Fruit fly (Drosophila melanogaster) whole organism, pupa: ENCODE results near the gene CG31055.
A peak's percentile ranks its signal among the peaks of the same experiment; 100 is the strongest.

Experiments used
- CG10348 ChIP-seq: fragments of 200-800 bp; sonication (Bioruptor generic); IDR thresholded peaks from 2 replicates; pipeline ENCODE4 v1.3.6; 2022; ENCODE audit warnings: missing biosample characterization, missing genetic modification characterization
- CG12605 ChIP-seq: fragments of 200-800 bp; sonication (Bioruptor generic); IDR thresholded peaks from 2 replicates; pipeline ENCODE4 v1.3.6; 2022; ENCODE audit warnings: missing biosample characterization, missing genetic modification characterization
- CG13204 ChIP-seq: fragments of 200-800 bp; sonication (Bioruptor generic); optimal IDR thresholded peaks from 2 replicates; lab custom pipeline; 2018; ENCODE audit warnings: missing biosample characterization, mild to moderate bottlenecking, missing genetic modification characterization, moderate library complexity
- CG14655 ChIP-seq: fragments of 200-800 bp; sonication (Bioruptor generic); optimal IDR thresholded peaks from 3 replicates; lab custom pipeline; 2017; ENCODE audit warnings: mild to moderate bottlenecking, missing biosample characterization, missing genetic modification reagents, missing genetic modification characterization
- CG15710 ChIP-seq: fragments of 200-800 bp; sonication (Bioruptor generic); optimal IDR thresholded peaks from 2 replicates; lab custom pipeline; 2018; ENCODE audit warnings: missing biosample characterization, mild to moderate bottlenecking, missing genetic modification characterization, moderate library complexity
- CG17806 ChIP-seq: fragments of 200-800 bp; sonication (Bioruptor generic); optimal IDR thresholded peaks from 2 replicates; lab custom pipeline; 2018; ENCODE audit warnings: missing biosample characterization, mild to moderate bottlenecking, missing genetic modification characterization, moderate library complexity
- CG32121 ChIP-seq: fragments of 200-800 bp; sonication (Bioruptor generic); IDR thresholded peaks from 2 replicates; pipeline ENCODE4 v1.3.6; 2022; ENCODE audit warnings: missing biosample characterization, missing genetic modification characterization
- CG34367 ChIP-seq: fragments of 200-800 bp; sonication (Bioruptor generic); optimal IDR thresholded peaks from 2 replicates; lab custom pipeline; 2018; ENCODE audit warnings: missing biosample characterization, mild to moderate bottlenecking, missing genetic modification characterization
- CG4496 ChIP-seq: fragments of 200-800 bp; sonication (Bioruptor generic); IDR thresholded peaks from 3 replicates; pipeline ENCODE4 v1.3.6; 2022; ENCODE audit warnings: missing biosample characterization, missing genetic modification characterization
- CG8159 ChIP-seq: fragments of 200-800 bp; sonication (Bioruptor generic); optimal IDR thresholded peaks from 3 replicates; lab custom pipeline; 2018; ENCODE audit warnings: missing biosample characterization, mild to moderate bottlenecking, missing genetic modification characterization, moderate library complexity
- CG8301 ChIP-seq: fragments of 200-800 bp; sonication (Bioruptor generic); optimal IDR thresholded peaks from 2 replicates; lab custom pipeline; 2018; ENCODE audit warnings: missing biosample characterization, mild to moderate bottlenecking, missing genetic modification characterization
- CG9948 ChIP-seq: fragments of 200-800 bp; sonication (Bioruptor generic); optimal IDR thresholded peaks from 2 replicates; lab custom pipeline; 2018; ENCODE audit warnings: missing biosample characterization, mild to moderate bottlenecking, missing genetic modification characterization, moderate library complexity
- D1 ChIP-seq: fragments of 200-800 bp; sonication (Bioruptor generic); optimal IDR thresholded peaks from 2 replicates; lab custom pipeline; 2018; ENCODE audit warnings: missing biosample characterization, mild to moderate bottlenecking, missing genetic modification characterization, moderate library complexity
- EcR ChIP-seq: fragments of 200-800 bp; sonication (Bioruptor generic); optimal IDR thresholded peaks from 3 replicates; lab custom pipeline; 2019; ENCODE audit warnings: missing biosample characterization, missing genetic modification characterization, mild to moderate bottlenecking, moderate library complexity, missing genetic modification reagents
- Ets98B ChIP-seq: fragments of 200-800 bp; sonication (Bioruptor generic); IDR thresholded peaks from 2 replicates; pipeline ENCODE4 v1.3.6; 2022; ENCODE audit warnings: missing biosample characterization, missing genetic modification characterization
- Pif1A ChIP-seq: fragments of 200-800 bp; sonication (Bioruptor generic); optimal IDR thresholded peaks from 3 replicates; lab custom pipeline; 2016; ENCODE audit warnings: missing biosample characterization, missing genetic modification characterization
- Pif1B ChIP-seq: fragments of 200-800 bp; sonication (Bioruptor generic); optimal IDR thresholded peaks from 3 replicates; lab custom pipeline; 2016; ENCODE audit warnings: missing biosample characterization, missing genetic modification characterization
- Snoo ChIP-seq: fragments of 200-800 bp; sonication (Bioruptor generic); optimal IDR thresholded peaks from 3 replicates; lab custom pipeline; 2017; ENCODE audit warnings: missing biosample characterization, mild to moderate bottlenecking, missing genetic modification characterization, inconsistent platforms
- fd96Ca ChIP-seq: fragments of 200-800 bp; sonication (Bioruptor generic); IDR thresholded peaks from 3 replicates; pipeline ENCODE4 v1.3.6; 2022; ENCODE audit warnings: missing biosample characterization, missing genetic modification characterization
- gl ChIP-seq: fragments of 200-800 bp; sonication (Bioruptor generic); optimal IDR thresholded peaks from 2 replicates; lab custom pipeline; 2018; ENCODE audit warnings: missing biosample characterization, mild to moderate bottlenecking, missing genetic modification characterization
- rn ChIP-seq: fragments of 200-800 bp; sonication (Bioruptor generic); IDR thresholded peaks from 2 replicates; pipeline ENCODE4 v1.3.6; 2022; ENCODE audit warnings: missing biosample characterization, missing genetic modification characterization

CG31055 gene

DNA sequence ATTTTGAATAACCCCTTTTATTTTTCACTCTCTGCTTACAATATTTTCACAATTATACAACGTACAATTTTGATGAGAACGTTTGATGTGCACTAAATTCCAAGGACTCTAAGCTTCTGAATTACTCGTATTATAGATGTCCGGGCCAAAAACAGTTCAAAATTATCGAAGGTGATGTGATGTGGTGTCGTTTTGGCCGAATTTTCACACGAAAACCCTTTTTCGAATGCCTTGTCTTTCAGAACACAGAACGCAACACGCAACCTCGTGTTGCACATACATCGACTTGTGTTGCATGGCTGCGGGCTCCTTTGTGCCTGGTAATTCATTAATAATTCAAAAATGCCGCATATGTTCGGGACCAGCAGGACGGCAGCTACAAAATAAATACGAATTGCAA lies at the start of gene CG31055:
Gene CG31055, minus strand, starts transcription at position 101 of the 400 bp plus-strand sequence.
- no peak for TF ChIP-seq CG17806 (tag; lab: Kevin White, UChicago)

DNA sequence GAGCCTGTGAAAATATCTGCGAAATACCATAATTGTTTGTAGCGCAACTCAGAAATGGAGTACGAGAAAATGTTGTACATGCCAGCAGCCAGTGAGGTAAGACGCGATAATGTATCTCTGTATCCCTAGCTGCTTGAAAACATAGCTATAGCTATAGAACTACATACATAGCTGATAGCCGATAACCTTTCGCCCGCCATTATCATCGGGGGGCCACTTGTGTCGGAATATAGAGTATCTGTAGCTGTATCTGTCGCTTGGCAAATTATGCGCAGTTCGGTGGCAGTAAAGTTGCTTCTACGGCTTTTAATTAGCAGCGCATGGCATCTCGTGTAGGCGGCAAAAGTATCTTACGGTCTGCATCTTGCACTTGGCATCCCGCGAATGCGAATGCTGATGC lies 49.1 kb upstream of the CG31055 start:
- TF ChIP-seq Pif1A (GFP tag; lab: Kevin White, UChicago) (no peak), CG10348 (GFP tag; lab: Robert Waterston, UW) (no peak), CG34367 (tag; lab: Kevin White, UChicago) (no peak), Snoo (tag; lab: Kevin White, UChicago) (no peak), fd96Ca (GFP tag; lab: Robert Waterston, UW) (no peak), D1 (tag; lab: Kevin White, UChicago) (no peak), Pif1B (no peak), CG9948 (tag; lab: Kevin White, UChicago) (no peak), Ets98B (no peak), gl (tag; lab: Kevin White, UChicago) (no peak), CG17806 (tag; lab: Kevin White, UChicago) (no peak), EcR (GFP tag; lab: Kevin White, UChicago) (no peak), CG32121 (GFP tag; lab: Robert Waterston, UW) (no peak), CG4496 (GFP tag; lab: Robert Waterston, UW) (no peak)

DNA sequence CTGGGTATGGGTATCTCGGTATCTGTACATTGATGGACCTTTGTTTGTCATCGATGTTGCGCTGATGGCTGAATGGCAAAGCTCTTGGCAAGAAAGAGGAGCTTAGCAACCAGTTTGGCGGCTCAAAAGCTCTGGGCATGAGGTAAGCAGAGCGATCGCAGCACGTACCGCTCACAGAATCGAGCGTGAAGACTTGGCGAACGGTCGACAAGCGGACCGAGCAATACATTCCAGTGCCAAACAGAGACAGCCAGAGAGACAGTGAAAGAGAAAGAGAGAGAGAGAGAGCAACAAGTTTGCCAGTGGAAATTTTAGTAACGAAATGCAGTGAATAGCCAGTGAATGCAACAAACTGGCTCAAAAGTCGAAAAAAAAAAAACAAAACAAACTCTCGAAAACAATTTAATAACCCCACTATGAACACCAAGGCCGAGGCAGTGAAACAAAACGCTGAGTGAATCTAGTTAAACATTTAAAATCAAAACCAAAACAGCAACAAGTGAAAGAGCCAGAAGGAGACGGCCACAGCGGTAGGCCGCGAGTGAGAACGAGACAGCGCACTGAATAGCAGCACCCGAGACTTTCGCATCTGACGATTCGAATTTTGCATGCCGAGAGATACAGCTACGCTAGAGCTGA lies 48.6 kb upstream of the CG31055 start, which contains the start of gene Ets98B:
Gene Ets98B, plus strand, starts transcription at position 172 of the 639 bp plus-strand sequence.
- TF ChIP-seq Ets98B = 0 out of 2 replicates have a peak, but pooled peaks have one; percentile 52
- no peak for TF ChIP-seq CG15710
- TF ChIP-seq CG17806 (tag; lab: Kevin White, UChicago) = no peak
- no peak for TF ChIP-seq Pif1A (GFP tag; lab: Kevin White, UChicago)
- TF ChIP-seq CG13204 (GFP tag; lab: Kevin White, UChicago) = peak; percentile 43
- no peak for TF ChIP-seq CG14655 (GFP tag; lab: Kevin White, UChicago)
- TF ChIP-seq CG4496 (GFP tag; lab: Robert Waterston, UW) = peak; percentile 71
- TF ChIP-seq EcR (GFP tag; lab: Kevin White, UChicago) = no peak
- peak; percentile 17 for TF ChIP-seq CG8159 (tag; lab: Kevin White, UChicago)
- peak; percentile 30 for TF ChIP-seq Pif1B
- 0 out of 3 replicates have a peak, but pooled peaks have one; percentile 30 for TF ChIP-seq fd96Ca (GFP tag; lab: Robert Waterston, UW)

DNA sequence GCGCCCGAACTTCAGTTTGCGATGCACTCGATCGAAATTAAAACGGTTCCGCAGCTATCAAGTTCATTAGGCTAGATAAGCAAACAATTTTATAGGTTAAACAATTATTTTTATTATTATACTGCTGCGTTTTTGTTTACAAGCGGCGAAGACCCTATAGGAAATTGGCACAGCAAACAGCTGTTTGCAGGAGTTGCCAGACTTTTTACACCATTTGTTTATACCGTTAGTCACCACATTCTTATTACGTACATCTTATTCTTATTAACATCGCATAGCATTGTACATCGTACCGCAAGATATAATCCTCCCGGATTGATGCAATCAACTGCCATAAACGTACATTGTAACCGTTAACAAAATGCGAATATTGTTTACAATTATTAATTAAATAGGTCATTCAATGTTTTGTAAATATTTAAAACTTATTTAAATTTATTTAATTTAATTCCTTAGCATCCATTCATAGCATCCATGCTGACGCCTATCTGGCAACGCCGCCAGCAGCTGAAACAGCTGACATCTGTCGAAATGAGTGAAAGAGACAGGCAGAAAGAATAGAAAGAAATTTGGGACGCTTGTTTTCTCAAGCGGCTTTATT lies 18.7 kb upstream of the CG31055 start, which contains the start of the genes CROT and CG12877:
Gene CROT, minus strand, starts transcription at position 171 of the 601 bp plus-strand sequence.
Gene CG12877, plus strand, starts transcription at position 520 of the 601 bp plus-strand sequence.
- TF ChIP-seq Pif1B = peak; percentile 61
- no peak for TF ChIP-seq CG14655 (GFP tag; lab: Kevin White, UChicago)
- no peak for TF ChIP-seq CG13204 (GFP tag; lab: Kevin White, UChicago)
- TF ChIP-seq CG12605 = no peak
- TF ChIP-seq CG15710 = peak; percentile 79
- peak; percentile 76 for TF ChIP-seq CG9948 (tag; lab: Kevin White, UChicago)
- no peak for TF ChIP-seq D1 (tag; lab: Kevin White, UChicago)
- peak; percentile 67 for TF ChIP-seq CG17806 (tag; lab: Kevin White, UChicago)
- TF ChIP-seq CG8159 (tag; lab: Kevin White, UChicago) = peak; percentile 75
- TF ChIP-seq gl (tag; lab: Kevin White, UChicago) = no peak
- TF ChIP-seq CG8301 (tag; lab: Kevin White, UChicago) = peak; percentile 47
- TF ChIP-seq rn = peak; percentile 49; the same call in 1 of the 2 replicates
- TF ChIP-seq fd96Ca (GFP tag; lab: Robert Waterston, UW) = peak; percentile 82
- TF ChIP-seq CG10348 (GFP tag; lab: Robert Waterston, UW) = no peak
- TF ChIP-seq EcR (GFP tag; lab: Kevin White, UChicago) = no peak
- peak; percentile 73 for TF ChIP-seq CG34367 (tag; lab: Kevin White, UChicago)
- TF ChIP-seq Pif1A (GFP tag; lab: Kevin White, UChicago) = peak; percentile 54
- peak; percentile 84 for TF ChIP-seq CG4496 (GFP tag; lab: Robert Waterston, UW)
- peak; percentile 87 for TF ChIP-seq Ets98B
- peak; percentile 77 for TF ChIP-seq Snoo (tag; lab: Kevin White, UChicago)
- peak; percentile 75 for TF ChIP-seq CG32121 (GFP tag; lab: Robert Waterston, UW)

DNA sequence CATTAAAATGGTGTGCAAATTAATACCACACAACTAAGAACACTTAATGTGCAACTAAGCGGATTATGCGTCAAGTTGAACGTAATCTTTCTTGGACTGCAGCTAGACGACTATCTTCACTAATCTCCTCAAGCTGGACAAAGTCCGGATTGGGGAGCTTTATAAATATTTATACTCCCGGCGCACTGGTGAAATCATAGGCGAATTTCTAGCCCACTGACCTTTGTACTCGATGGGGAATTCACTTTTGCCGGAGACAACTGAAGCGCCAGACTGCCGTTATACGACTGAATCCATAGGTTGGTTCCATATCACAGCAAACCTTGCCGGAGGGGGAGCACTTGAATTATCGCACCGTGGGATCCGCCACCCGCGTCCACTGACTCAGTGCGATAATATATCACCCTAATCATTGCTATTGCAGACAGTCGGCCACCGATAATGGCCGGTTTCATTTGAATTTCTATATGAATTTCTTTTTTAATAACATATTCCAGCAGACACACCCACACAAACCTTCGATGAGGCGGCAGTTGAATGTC lies 18.2 kb upstream of the CG31055 start:
- TF ChIP-seq EcR (GFP tag; lab: Kevin White, UChicago) = no peak
- TF ChIP-seq D1 (tag; lab: Kevin White, UChicago) = no peak
- TF ChIP-seq rn = no peak
- no peak for TF ChIP-seq CG4496 (GFP tag; lab: Robert Waterston, UW)
- no peak for TF ChIP-seq CG10348 (GFP tag; lab: Robert Waterston, UW)
- TF ChIP-seq fd96Ca (GFP tag; lab: Robert Waterston, UW) = peak; percentile 38; the same call in 1 of the 3 replicates
- no peak for TF ChIP-seq Pif1B
- no peak for TF ChIP-seq CG9948 (tag; lab: Kevin White, UChicago)
- TF ChIP-seq CG8159 (tag; lab: Kevin White, UChicago) = no peak
- TF ChIP-seq CG17806 (tag; lab: Kevin White, UChicago) = no peak
- TF ChIP-seq Pif1A (GFP tag; lab: Kevin White, UChicago) = no peak
- TF ChIP-seq CG12605 = no peak
- no peak for TF ChIP-seq CG13204 (GFP tag; lab: Kevin White, UChicago)
- TF ChIP-seq Ets98B = 0 out of 2 replicates have a peak, but pooled peaks have one; percentile 33
- peak; percentile 27 for TF ChIP-seq CG8301 (tag; lab: Kevin White, UChicago)
- TF ChIP-seq CG14655 (GFP tag; lab: Kevin White, UChicago) = no peak
- TF ChIP-seq gl (tag; lab: Kevin White, UChicago) = peak; percentile 19
- TF ChIP-seq, all 21 proteins: peak for 4
